Worm (Caenorhabditis elegans): Measurements from ENCODE around the gene Y41C4A.22.

DNA sequence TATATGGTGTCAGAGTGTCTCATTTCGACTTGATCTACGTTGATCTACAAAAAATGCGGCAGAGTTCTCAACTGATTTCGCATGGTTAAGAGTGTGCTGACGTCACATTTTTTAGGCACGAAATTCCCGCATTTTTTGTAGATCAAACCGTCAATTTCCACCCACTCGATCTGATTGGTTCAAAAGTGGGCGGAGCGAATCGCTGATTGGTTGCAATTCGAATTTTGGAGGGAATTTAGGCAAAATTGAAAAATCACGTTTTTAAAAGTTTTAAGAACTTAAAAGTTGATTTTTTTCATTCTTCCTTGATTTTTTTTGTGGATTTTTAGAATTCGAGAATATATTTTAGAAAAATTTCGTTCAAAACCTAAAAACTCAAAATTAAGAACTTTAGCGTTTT lies 38.7 kb upstream of the Y41C4A.22 start:
- TF ChIP-seq nhr-12 (tag; optimal IDR thresholded peaks at IDR 0.05): no peak
- no peak for TF ChIP-seq elt-3 (tag; optimal IDR thresholded peaks at IDR 0.05)
- TF ChIP-seq ztf-11 (tag; optimal IDR thresholded peaks at IDR 0.05): no peak
- no peak for TF ChIP-seq fkh-10 (GFP tag; optimal IDR thresholded peaks at IDR 0.05)
- TF ChIP-seq unc-62 (GFP tag; optimal IDR thresholded peaks at IDR 0.05): no peak
- TF ChIP-seq zag-1 (tag; optimal IDR thresholded peaks at IDR 0.05): no peak
- TF ChIP-seq nhr-67 (tag; optimal IDR thresholded peaks at IDR 0.05): no peak
- TF ChIP-seq nhr-11 (tag; optimal IDR thresholded peaks at IDR 0.05): no peak
- no peak for TF ChIP-seq elt-2 (tag; optimal IDR thresholded peaks at IDR 0.05)
- TF ChIP-seq nhr-43 (tag; optimal IDR thresholded peaks at IDR 0.05; ENCODE audit: poor library complexity, severe bottlenecking): no peak
- no peak for TF ChIP-seq unc-39 (tag; optimal IDR thresholded peaks at IDR 0.05)

Measured in whole organism, L3 larva.